Worm (Caenorhabditis elegans): Measurements from ENCODE around the gene srw-6.

DNA sequence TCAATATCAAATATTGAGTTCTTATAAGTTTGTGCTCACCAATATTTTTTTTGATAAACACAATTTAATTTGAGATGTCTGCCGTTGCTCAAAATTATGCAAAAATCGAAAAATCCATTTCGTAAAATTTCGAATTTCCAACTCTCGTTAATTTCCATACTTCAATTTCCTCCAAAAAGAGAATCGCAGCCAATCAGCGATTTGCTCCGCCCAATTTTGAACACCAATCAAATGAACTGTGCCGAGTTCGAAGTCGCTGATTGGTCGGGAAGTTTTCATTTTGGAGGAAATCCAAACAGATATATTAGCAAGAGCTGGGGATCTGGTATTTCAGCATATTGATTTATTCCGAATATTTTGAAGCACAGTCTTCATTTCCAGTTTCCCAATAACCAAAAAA, 590 bp upstream of the srw-6 start:
- TF ChIP-seq flt-1 (GFP tag; IDR thresholded peaks at IDR 0.05) (no peak), ama-1 (optimal IDR thresholded peaks at IDR 0.05) (no peak), scrt-1 (GFP tag; IDR thresholded peaks at IDR 0.05) (no peak), ets-7 (tag; optimal IDR thresholded peaks at IDR 0.05) (no peak), F13C5.2 (tag; optimal IDR thresholded peaks at IDR 0.05) (no peak), sea-1 (GFP tag; conservative IDR thresholded peaks at IDR 0.05) (no peak), aly-1 (tag; optimal IDR thresholded peaks at IDR 0.05) (no peak), tbx-11 (GFP tag; IDR thresholded peaks at IDR 0.05) (no peak), ceh-13 (GFP tag; optimal IDR thresholded peaks at IDR 0.05) (no peak), hmg-4 (GFP tag; optimal IDR thresholded peaks at IDR 0.05) (no peak), pes-1 (GFP tag; IDR thresholded peaks at IDR 0.05) (no peak), B0310.2 (tag; optimal IDR thresholded peaks at IDR 0.05) (no peak)

Data from whole organism, early embryonic.